Fruit fly (Drosophila melanogaster) whole organism, larva: ENCODE measurements around the gene ppk21.

Experiments
- noc ChIP-seq: fragments of 200-800 bp; sonication (Bioruptor generic); optimal IDR thresholded peaks from 3 replicates; lab custom pipeline; 2019; ENCODE audit warnings: missing biosample characterization, mild to moderate bottlenecking, missing genetic modification characterization, moderate library complexity

Gene ppk21

DNA sequence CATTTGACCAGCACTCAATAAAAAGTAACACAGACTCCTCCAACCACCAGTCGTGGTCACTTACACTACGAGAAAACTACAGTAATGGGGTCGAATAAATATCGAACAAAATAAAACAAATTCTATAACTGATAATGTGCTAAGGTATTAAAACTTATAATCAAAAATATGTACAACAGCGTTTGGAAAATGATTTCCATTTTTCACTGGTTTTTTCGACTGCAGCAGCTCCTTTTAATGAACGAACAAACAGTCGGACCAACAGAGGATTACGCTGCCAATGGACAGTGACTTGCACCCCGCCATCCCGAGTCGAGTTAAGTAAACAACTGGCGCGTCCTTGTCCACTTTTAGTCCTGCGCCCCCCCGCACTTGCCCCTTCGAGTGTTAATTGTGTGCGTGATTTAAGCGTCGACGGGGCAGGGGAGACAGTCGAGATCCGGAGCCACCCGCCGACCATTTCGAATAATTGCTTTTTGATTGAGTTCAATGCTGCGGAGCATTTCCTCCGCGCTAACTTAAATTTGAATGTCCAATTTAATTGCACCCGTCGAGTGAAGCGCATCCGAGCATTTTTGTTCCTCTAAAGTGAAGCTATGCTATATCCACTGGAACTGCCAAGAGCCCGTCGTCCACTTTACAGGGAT, at the start of gene ppk21:
ppk21 (plus strand) TSS at position 597 of the 647 bp plus-strand sequence.
- no peak for TF ChIP-seq noc (tag; lab: Kevin White, UChicago)

dm6 chr3R:29617197-29617596, 47.4 kb upstream of the ppk21 start:
- TF ChIP-seq noc (tag; lab: Kevin White, UChicago) = no peak

DNA sequence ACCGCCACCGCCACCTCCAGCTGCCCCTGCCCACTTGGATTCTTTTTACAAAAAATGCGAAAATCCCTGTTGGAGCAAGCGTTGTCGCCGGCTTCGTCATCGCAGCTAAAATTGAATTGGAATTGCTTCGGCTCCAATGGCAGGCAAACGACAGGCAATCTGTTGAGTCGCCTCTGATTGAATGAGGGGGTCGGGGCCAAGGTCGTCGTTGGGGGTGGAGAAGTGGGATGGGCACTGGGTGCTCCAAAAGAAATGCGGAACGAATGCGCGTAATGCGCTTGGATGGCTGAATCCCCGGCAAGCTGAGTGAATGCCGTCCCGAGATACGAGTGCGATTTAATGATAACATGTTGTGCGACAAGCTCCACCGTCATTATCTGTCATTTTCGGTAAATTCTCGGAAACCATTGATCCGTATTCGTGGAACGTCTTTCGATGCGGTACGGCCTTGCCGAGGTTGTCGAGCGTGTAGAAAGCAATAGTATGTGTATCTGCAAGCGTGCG, 46.8 kb upstream of the ppk21 start:
- no peak for TF ChIP-seq noc (tag; lab: Kevin White, UChicago)

DNA sequence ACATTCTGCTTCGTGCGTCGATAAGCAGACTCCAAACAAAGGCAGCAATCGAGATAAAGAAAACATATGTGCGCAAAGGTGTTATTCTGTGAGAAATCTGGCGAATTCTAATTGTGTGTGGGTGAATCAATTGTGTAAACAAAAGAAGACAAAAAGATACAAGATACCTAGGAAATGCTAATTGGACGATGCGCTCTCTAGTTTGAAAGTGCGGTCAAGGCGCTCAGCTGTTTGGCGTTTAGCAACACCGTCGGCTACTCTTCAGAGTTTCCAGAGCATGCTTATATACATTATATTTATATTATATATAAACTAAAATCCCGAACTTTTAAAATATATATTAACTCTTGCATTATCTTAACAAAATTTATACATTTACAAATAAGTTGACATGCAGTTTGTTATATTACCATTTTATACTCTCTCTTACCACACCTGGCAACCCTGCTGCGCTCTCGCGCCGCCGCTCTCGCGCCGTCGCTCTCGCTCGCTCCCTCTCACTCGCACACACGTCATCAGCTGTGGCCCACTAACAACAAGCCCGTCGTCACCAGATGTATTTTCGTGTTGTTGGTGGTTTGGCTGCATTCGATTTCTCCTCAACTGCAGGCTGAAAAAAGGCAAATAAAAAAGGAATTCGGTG, 45.9 kb upstream of the ppk21 start, which contains the start of gene CG1907:
CG1907 (plus strand) TSS at position 551 of the 643 bp plus-strand sequence.
- peak; percentile 97 for TF ChIP-seq noc (tag; lab: Kevin White, UChicago)

DNA sequence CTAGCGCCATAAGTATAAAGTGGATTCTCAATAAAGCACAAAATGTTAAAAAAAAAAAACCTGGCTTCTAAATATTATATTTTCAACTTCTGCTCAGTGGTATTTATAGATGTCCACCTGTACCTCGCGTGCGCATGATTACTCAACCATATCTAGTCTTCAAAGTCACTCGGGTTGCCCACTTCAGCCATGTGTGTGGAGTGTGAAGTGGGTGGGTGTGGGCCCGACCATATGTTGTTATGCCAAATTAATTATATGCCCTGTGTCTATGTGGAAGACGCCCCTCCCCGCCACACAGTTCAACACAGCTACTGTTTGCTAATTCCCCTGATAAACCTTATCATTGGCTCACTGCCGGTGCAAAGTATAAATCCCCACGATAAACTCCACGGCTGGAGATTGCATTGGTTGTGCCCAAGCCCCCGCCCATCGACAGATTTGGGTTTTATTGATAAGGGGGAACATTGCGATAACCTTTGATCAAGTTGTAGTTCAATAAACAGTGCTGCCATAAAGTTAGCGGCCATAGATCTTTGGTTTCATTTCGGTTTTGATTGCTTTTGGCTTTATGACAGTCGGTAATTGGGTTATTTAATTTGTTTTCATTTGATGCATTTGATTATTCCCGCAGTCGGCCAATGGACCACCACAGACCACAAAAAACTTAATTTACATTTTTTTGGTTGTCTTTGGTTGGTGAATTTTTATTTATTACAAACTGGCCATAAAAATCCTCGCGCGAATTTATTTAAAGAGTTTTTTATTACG, 43.7 kb upstream of the ppk21 start:
- TF ChIP-seq noc (tag; lab: Kevin White, UChicago) = peak; percentile 26

dm6 chr3R:29625883-29626282, 38.7 kb upstream of the ppk21 start:
- TF ChIP-seq noc (tag; lab: Kevin White, UChicago) = no peak

dm6 chr3R:29651488-29651887, 13.1 kb upstream of the ppk21 start:
- TF ChIP-seq noc (tag; lab: Kevin White, UChicago) = no peak

DNA sequence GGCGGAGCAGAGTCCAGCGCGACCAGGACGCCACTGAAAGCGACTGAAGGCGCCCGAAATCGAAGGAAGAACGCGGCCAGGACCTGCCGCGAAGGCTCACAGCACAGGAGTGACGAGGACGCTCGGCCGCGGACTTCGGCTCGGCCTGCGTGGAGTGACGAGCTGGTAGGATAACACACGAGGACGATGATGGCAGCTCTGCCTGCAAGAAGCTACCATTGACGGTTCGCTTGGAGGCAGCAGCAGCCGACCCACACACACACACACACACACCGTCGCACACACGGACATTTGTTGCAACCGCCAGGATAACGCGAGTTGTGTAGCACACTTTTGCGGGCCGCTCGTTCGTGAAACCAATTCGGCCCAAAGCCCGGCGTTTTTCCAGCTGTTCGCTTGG, 4.6 kb upstream of the ppk21 start, which contains the start of gene Dop1R2:
Dop1R2 (minus strand) TSS at position 35 of the 400 bp plus-strand sequence.
- no peak for TF ChIP-seq noc (tag; lab: Kevin White, UChicago)

dm6 chr3R:29668777-29669176, 4.2 kb downstream of the ppk21 start, which contains the start of the genes ppk20 and ppk30:
ppk20 (minus strand) TSS chr3R:29668877.
ppk30 (plus strand) TSS chr3R:29669149.
- no peak for TF ChIP-seq noc (tag; lab: Kevin White, UChicago)

dm6 chr3R:29671060-29671707, 6.6 kb downstream of the ppk21 start, which contains the start of gene Obp99a:
Obp99a (plus strand) TSS chr3R:29671657.
- TF ChIP-seq noc (tag; lab: Kevin White, UChicago) = peak; percentile 26

DNA sequence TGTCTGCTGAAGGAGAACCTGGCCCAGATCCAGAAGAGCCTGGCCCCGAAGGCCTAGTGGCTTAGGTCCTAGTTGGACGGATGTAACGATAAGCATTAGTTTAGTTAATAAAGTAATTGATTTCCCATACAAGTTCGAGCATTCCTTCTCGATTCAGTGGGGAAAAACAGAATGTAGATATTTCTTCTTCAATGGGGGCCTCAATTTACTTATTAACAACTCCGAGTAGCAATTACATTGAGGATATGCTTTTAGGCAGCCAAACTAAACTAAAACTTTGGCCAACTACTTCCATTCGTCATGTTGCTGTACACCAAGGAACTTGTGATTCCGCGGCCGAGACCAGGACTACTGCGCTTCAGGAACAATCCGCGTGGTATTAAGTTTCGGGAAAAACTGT, 7.6 kb downstream of the ppk21 start, which contains the start of gene ppk19:
ppk19 (plus strand) TSS at position 301 of the 400 bp plus-strand sequence.
- no peak for TF ChIP-seq noc (tag; lab: Kevin White, UChicago)

- peak; percentile 10 for TF ChIP-seq noc (tag; lab: Kevin White, UChicago)
These were observed 10.8 kb downstream of the ppk21 start, which contains the start of the genes Bub3 and Cap-D2 for dm6 chr3R:29675333-29675732. Bub3 (minus strand) TSS chr3R:29675421. Cap-D2 (plus strand) TSS chr3R:29675651.

DNA sequence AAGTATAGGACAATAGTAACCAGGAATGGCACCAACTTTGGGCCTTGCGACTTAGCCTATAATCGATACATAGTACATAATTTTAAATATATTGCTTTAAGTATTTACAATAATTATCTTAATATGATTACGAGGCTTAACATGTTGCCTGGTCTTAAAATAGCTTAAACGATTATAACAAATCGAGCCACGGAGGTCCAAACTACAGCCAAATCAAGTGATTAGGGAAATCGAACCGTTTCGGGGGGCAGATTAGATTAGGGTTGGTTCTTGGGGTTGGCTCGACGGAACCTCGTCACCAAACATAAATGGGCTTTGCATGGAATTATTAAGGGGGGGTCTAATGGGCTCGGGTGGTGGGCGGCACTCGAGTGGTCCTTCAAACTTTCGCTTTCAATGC, 16.7 kb downstream of the ppk21 start:
- no peak for TF ChIP-seq noc (tag; lab: Kevin White, UChicago)

dm6 chr3R:29682152-29682600, 17.6 kb downstream of the ppk21 start, which contains the start of the genes CG7582 and Gycalpha99B:
CG7582 (minus strand) TSS chr3R:29682278.
Gycalpha99B (plus strand) TSS chr3R:29682503.
- TF ChIP-seq noc (tag; lab: Kevin White, UChicago) = no peak

dm6 chr3R:29686698-29687097, 22.1 kb downstream of the ppk21 start:
- no peak for TF ChIP-seq noc (tag; lab: Kevin White, UChicago)
